Worm (Caenorhabditis elegans) whole organism, late embryonic: ENCODE measurements around the gene srg-40.

Experiments
- C08G9.2 ChIP-seq: sonication (generic microtip); optimal IDR thresholded peaks from 2 replicates; lab custom pipeline; 2016; ENCODE audit warnings: mild to moderate bottlenecking, missing genetic modification characterization, moderate library complexity, missing compliant biosample characterization
- ceh-6 ChIP-seq: fragments of 200-800 bp; sonication (Bioruptor generic); optimal IDR thresholded peaks from 2 replicates; lab custom pipeline; 2018; ENCODE audit warnings: mild to moderate bottlenecking, missing genetic modification characterization, missing compliant biosample characterization
- elt-2 ChIP-seq: sonication (generic microtip); optimal IDR thresholded peaks from 2 replicates; lab custom pipeline; 2016; ENCODE audit warnings: missing genetic modification reagents, missing genetic modification characterization, missing compliant biosample characterization
- fkh-10 ChIP-seq: fragments of 150-350 bp; optimal IDR thresholded peaks from 2 replicates; lab custom pipeline; 2014; ENCODE audit warnings: missing biosample characterization, missing genetic modification reagents, missing genetic modification characterization
- fkh-6 ChIP-seq: sonication (generic microtip); optimal IDR thresholded peaks from 2 replicates; lab custom pipeline; 2016; ENCODE audit warnings: missing genetic modification characterization, missing compliant biosample characterization
- lin-11 ChIP-seq: fragments of 200-800 bp; sonication (Bioruptor generic); optimal IDR thresholded peaks from 2 replicates; lab custom pipeline; 2018; ENCODE audit warnings: mild to moderate bottlenecking, missing genetic modification characterization, missing compliant biosample characterization
- pag-3 ChIP-seq: sonication (generic microtip); optimal IDR thresholded peaks from 2 replicates; lab custom pipeline; 2016; ENCODE audit warnings: missing compliant biosample characterization, missing genetic modification characterization, borderline replicate concordance
- pros-1 ChIP-seq: fragments of 150-350 bp; optimal IDR thresholded peaks from 2 replicates; lab custom pipeline; 2014; ENCODE audit warnings: missing biosample characterization, missing genetic modification reagents, missing genetic modification characterization
- syd-9 ChIP-seq: sonication (generic microtip); optimal IDR thresholded peaks from 2 replicates; lab custom pipeline; 2016; ENCODE audit warnings: mild to moderate bottlenecking, missing genetic modification characterization, moderate library complexity, missing compliant biosample characterization
- unc-42 ChIP-seq: sonication (generic microtip); optimal IDR thresholded peaks from 2 replicates; lab custom pipeline; 2016; ENCODE audit warnings: missing genotype, missing genetic modification characterization, missing compliant biosample characterization
- unc-55 ChIP-seq: sonication (generic microtip); optimal IDR thresholded peaks from 2 replicates; lab custom pipeline; 2017; ENCODE audit warnings: missing biosample characterization, missing genetic modification reagents, missing genetic modification characterization

DNA sequence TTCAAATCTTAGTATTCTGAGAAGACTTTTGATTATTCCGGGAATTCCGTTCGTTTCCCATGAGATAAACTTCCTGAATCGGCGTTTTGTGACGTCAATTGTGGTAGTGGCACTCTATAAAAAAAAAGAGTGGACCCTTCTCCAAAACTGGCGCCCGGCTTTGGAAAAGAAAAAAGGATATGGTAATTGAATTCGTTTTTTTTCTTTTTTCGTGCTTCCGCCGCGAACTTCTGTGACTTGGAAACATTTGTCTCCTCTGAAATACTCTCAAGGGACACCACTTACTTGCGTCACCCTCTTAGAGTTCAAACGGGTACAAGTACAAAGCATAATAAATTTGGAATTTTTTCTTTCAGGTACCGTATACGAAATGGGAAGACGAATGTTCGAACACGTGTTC is 8.3 kb upstream of the srg-40 start:
- no peak for TF ChIP-seq fkh-6
- TF ChIP-seq syd-9 (tag; lab: Kevin White, UChicago): no peak
- TF ChIP-seq elt-2 (tag; lab: Kevin White, UChicago): no peak
- no peak for TF ChIP-seq pag-3 (tag; lab: Kevin White, UChicago)
- peak; percentile 31 for TF ChIP-seq unc-42
- no peak for TF ChIP-seq pros-1 (tag; lab: Kevin White, UChicago)
- TF ChIP-seq ceh-6 (GFP tag; lab: Kevin White, UChicago): no peak
- TF ChIP-seq unc-55 (GFP tag; lab: Kevin White, UChicago): no peak
- TF ChIP-seq lin-11 (tag; lab: Kevin White, UChicago): no peak
- no peak for TF ChIP-seq fkh-10 (GFP tag; lab: Kevin White, UChicago)
- TF ChIP-seq C08G9.2 (tag; lab: Kevin White, UChicago): no peak
